Worm (Caenorhabditis elegans) whole organism, L1 larva: ENCODE measurements around the gene acl-3.

Experiments
- fos-1 ChIP-seq: fragments of 150-350 bp; optimal IDR thresholded peaks from 2 replicates; lab custom pipeline; 2014; ENCODE audit warnings: missing biosample characterization, missing genetic modification characterization
- nhr-237 ChIP-seq: fragments of 150-350 bp; optimal IDR thresholded peaks from 2 replicates; lab custom pipeline; 2014; ENCODE audit warnings: missing biosample characterization, missing genetic modification characterization
- nhr-28 ChIP-seq: fragments of 150-350 bp; optimal IDR thresholded peaks from 2 replicates; lab custom pipeline; 2014; ENCODE audit warnings: missing biosample characterization, missing genetic modification characterization
- zag-1 ChIP-seq: fragments of 150-350 bp; optimal IDR thresholded peaks from 2 replicates; lab custom pipeline; 2014; ENCODE audit warnings: missing biosample characterization, missing genetic modification characterization

ce11 chrIV:11627847-11628246 is 24.0 kb downstream of the acl-3 start, which contains the start of gene lys-6:
- TF ChIP-seq zag-1, result no peak
- TF ChIP-seq fos-1 (tag; lab: Kevin White, UChicago), result no peak
- TF ChIP-seq nhr-237, result no peak
- TF ChIP-seq nhr-28 (tag; lab: Kevin White, UChicago), result no peak
